Fruit fly (Drosophila melanogaster): ENCODE data around the gene Fadd.

The Fadd gene

DNA sequence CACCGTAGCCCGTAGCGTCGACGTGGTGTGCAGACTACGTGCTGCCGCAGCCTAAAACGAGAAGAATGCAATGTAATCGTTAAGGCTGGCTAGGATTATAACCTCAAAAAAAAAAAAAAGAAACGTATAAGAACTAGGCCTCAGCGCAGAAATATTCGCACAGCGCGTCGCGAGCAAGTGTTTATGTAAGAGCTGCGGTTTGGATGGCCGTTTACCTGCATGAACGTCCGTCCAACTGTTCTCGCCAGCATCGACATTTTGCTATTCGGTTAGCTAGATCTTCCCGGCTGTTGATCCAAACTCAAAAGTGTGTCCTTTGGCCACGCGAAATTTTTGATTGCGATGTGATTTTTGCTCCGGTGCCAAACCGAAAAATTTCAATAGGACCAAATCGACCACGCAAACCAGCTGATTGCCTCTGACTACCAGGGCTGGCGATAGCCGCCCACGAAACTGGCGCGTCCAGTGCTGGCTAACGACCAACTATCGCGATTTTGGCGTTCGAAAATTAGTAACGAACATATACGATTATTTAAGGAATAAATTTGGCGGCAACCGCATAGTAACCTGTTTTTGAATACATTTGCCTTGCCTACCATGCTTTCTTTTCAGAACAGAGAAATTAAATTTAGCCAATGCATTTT, 15.4 kb upstream of the Fadd start, which contains the start of gene Idh3b:
Gene Idh3b, minus strand, starts transcription at position 606 of the 644 bp plus-strand sequence.
- TF ChIP-seq net (GFP tag; optimal IDR thresholded peaks at IDR 0.05) (no peak), esn (GFP tag; optimal IDR thresholded peaks at IDR 0.05) (peak; percentile 64), fd59A (GFP tag; optimal IDR thresholded peaks at IDR 0.05) (no peak), CG11902 (GFP tag; optimal IDR thresholded peaks at IDR 0.05) (peak; percentile 21), CG10669 (GFP tag; optimal IDR thresholded peaks at IDR 0.05) (no peak), fkh (GFP tag; optimal IDR thresholded peaks at IDR 0.05) (no peak), vri (GFP tag; optimal IDR thresholded peaks at IDR 0.05) (peak; percentile 70), Gug (GFP tag; IDR thresholded peaks at IDR 0.05) (no peak), Lpt (GFP tag; optimal IDR thresholded peaks at IDR 0.05) (no peak), CG1621 (tag; optimal IDR thresholded peaks at IDR 0.05) (no peak), Ets21C (GFP tag; optimal IDR thresholded peaks at IDR 0.05) (peak; percentile 29), CG10631 (GFP tag; optimal IDR thresholded peaks at IDR 0.05) (peak; percentile 10), CG8119 (GFP tag; IDR thresholded peaks at IDR 0.05) (no peak; the same call in 2 of the 3 replicates), Eip75B (GFP tag; optimal IDR thresholded peaks at IDR 0.05) (no peak), Hr38 (GFP tag; optimal IDR thresholded peaks at IDR 0.05) (no peak), Eip78C (GFP tag) (peak; percentile 76), Sox14 (GFP tag; optimal IDR thresholded peaks at IDR 0.05) (peak; percentile 55), salr (GFP tag; optimal IDR thresholded peaks at IDR 0.05) (no peak), CG8632 (GFP tag; optimal IDR thresholded peaks at IDR 0.05) (no peak), dac (GFP tag; optimal IDR thresholded peaks at IDR 0.05) (no peak), CG31627 (GFP tag; optimal IDR thresholded peaks at IDR 0.05) (peak; percentile 53), Ets96B (tag; optimal IDR thresholded peaks at IDR 0.05) (no peak), CG11762 (GFP tag; optimal IDR thresholded peaks at IDR 0.05; ENCODE audit: insufficient read depth) (no peak), lz (GFP tag; optimal IDR thresholded peaks at IDR 0.05) (peak; percentile 62), Sox15 (GFP tag; optimal IDR thresholded peaks at IDR 0.05) (peak; percentile 16), CG3032 (tag; optimal IDR thresholded peaks at IDR 0.05) (peak; percentile 46), Blimp-1 (GFP tag; optimal IDR thresholded peaks at IDR 0.05) (no peak), Hr39 (GFP tag; optimal IDR thresholded peaks at IDR 0.05) (peak; percentile 55), achi (GFP tag; optimal IDR thresholded peaks at IDR 0.05) (no peak), CG6792 (GFP tag; optimal IDR thresholded peaks at IDR 0.05) (peak; percentile 29), cyc (GFP tag; optimal IDR thresholded peaks at IDR 0.05) (peak; percentile 56), OdsH (GFP tag; optimal IDR thresholded peaks at IDR 0.05) (no peak), CG11294 (GFP tag; IDR thresholded peaks at IDR 0.05) (no peak), eg (GFP tag; IDR thresholded peaks at IDR 0.05) (no peak), CG7368 (GFP tag; optimal IDR thresholded peaks at IDR 0.05) (no peak), CG32006 (GFP tag; optimal IDR thresholded peaks at IDR 0.05) (no peak), Smox (GFP tag; optimal IDR thresholded peaks at IDR 0.05) (no peak), Hr4 (GFP tag; optimal IDR thresholded peaks at IDR 0.05) (no peak), ss (GFP tag; optimal IDR thresholded peaks at IDR 0.05) (peak in 1 of 2 experiments; percentile 26), topi (GFP tag; optimal IDR thresholded peaks at IDR 0.05) (peak; percentile 54), CG4318 (GFP tag; optimal IDR thresholded peaks at IDR 0.05) (no peak), acj6 (GFP tag; optimal IDR thresholded peaks at IDR 0.05) (peak; percentile 50), CG16779 (tag; optimal IDR thresholded peaks at IDR 0.05) (no peak), CG3919 (GFP tag; optimal IDR thresholded peaks at IDR 0.05) (no peak), dsx (GFP tag; optimal IDR thresholded peaks at IDR 0.05; ENCODE audit: poor library complexity, severe bottlenecking) (peak; percentile 30), CG15336 (GFP tag; IDR thresholded peaks at IDR 0.05) (no peak), Eip93F (GFP tag; optimal IDR thresholded peaks at IDR 0.05) (no peak)

All from whole organism, prepupa.